1 fruit fly cellular context compared by ENCODE assay signal in genomic region chr3R:13453955-13454354, dm6.
TF ChIP-seq lines count a peak whose summit lies in the region.

No protein-coding gene starts in this region.

TF ChIP-seq in whole organism, embryonic, 481 proteins besides CTCF, POLR2A, EP300 and RAD21 (continued from another document and continues in another):
- TF ChIP-seq Ravus (GFP tag; IDR thresholded peaks at IDR 0.05; lab: Robert Waterston, UW) (peak; percentile 43; the same call in 1 of the 2 replicates), hb (GFP tag; IDR thresholded peaks at IDR 0.05; lab: Robert Waterston, UW; ENCODE audit: partially characterized antibody) (no peak), CG6683 (GFP tag; optimal IDR thresholded peaks at IDR 0.05; lab: Kevin White, UChicago) (peak; percentile 24), CG8281 (tag; optimal IDR thresholded peaks at IDR 0.05; lab: Kevin White, UChicago) (no peak), al (GFP tag; IDR thresholded peaks at IDR 0.05; lab: Robert Waterston, UW) (peak; percentile 80), CG17568 (GFP tag; optimal IDR thresholded peaks at IDR 0.05; lab: Kevin White, UChicago) (no peak), CG14050 (GFP tag; IDR thresholded peaks at IDR 0.05; lab: Robert Waterston, UW) (peak; percentile 31; the same call in 1 of the 3 replicates), da (GFP tag; optimal IDR thresholded peaks at IDR 0.05; lab: Kevin White, UChicago) (no peak), CG15073 (GFP tag; optimal IDR thresholded peaks at IDR 0.05; lab: Kevin White, UChicago) (no peak), CG4820 (GFP tag; optimal IDR thresholded peaks at IDR 0.05; lab: Kevin White, UChicago) (peak; percentile 44), sc (optimal IDR thresholded peaks at IDR 0.05; lab: Kevin White, UChicago) (no peak), sc (GFP tag; optimal IDR thresholded peaks at IDR 0.05; lab: Kevin White, UChicago) (no peak), CG4328 (GFP tag; optimal IDR thresholded peaks at IDR 0.05; lab: Kevin White, UChicago) (no peak), Rx (GFP tag; IDR thresholded peaks at IDR 0.05; lab: Robert Waterston, UW) (0 out of 2 replicates have a peak, but pooled peaks have one; percentile 15), Abd-B (GFP tag; optimal IDR thresholded peaks at IDR 0.05; lab: Kevin White, UChicago) (peak; percentile 67), Optix (GFP tag; IDR thresholded peaks at IDR 0.05; lab: Robert Waterston, UW) (no peak), CG4424 (GFP tag; optimal IDR thresholded peaks at IDR 0.05; lab: Kevin White, UChicago) (peak; percentile 64), CG3847 (GFP tag; IDR thresholded peaks at IDR 0.05; lab: Robert Waterston, UW) (peak; percentile 61; the same call in 1 of the 2 replicates), Bteb2 (GFP tag; optimal IDR thresholded peaks at IDR 0.05; lab: Kevin White, UChicago) (peak; percentile 57), Jarid2 (GFP tag; optimal IDR thresholded peaks at IDR 0.05; lab: Kevin White, UChicago) (no peak), PHDP (tag; optimal IDR thresholded peaks at IDR 0.05; lab: Kevin White, UChicago) (peak; percentile 80), p53 (GFP tag; optimal IDR thresholded peaks at IDR 0.05; lab: Kevin White, UChicago) (no peak), insv (GFP tag; optimal IDR thresholded peaks at IDR 0.05; lab: Kevin White, UChicago) (no peak), scrt (GFP tag; optimal IDR thresholded peaks at IDR 0.05; lab: Kevin White, UChicago) (peak; percentile 57), ranshi (GFP tag; IDR thresholded peaks at IDR 0.05; lab: Robert Waterston, UW) (peak; percentile 85), CG7963 (GFP tag; IDR thresholded peaks at IDR 0.05; lab: Robert Waterston, UW; ENCODE audit: partially characterized antibody) (no peak), cad (GFP tag; optimal IDR thresholded peaks at IDR 0.05; lab: Kevin White, UChicago) (no peak), CG5953 (GFP tag; IDR thresholded peaks at IDR 0.05; lab: Robert Waterston, UW) (no peak), GATAe (GFP tag; conservative IDR thresholded peaks at IDR 0.05; lab: Robert Waterston, UW) (no peak; the same call in 1 of the 2 replicates), Pdp1 (GFP tag; optimal IDR thresholded peaks at IDR 0.05; lab: Kevin White, UChicago) (peak; percentile 62 to 67), CG7556 (GFP tag; optimal IDR thresholded peaks at IDR 0.05; lab: Kevin White, UChicago) (no peak), Myb (GFP tag; optimal IDR thresholded peaks at IDR 0.05; lab: Kevin White, UChicago) (peak; percentile 1), odd (GFP tag; optimal IDR thresholded peaks at IDR 0.05; lab: Kevin White, UChicago) (peak; percentile 29), CG1233 (GFP tag; optimal IDR thresholded peaks at IDR 0.05; lab: Kevin White, UChicago) (peak; percentile 56), nmo (GFP tag; optimal IDR thresholded peaks at IDR 0.05; lab: Kevin White, UChicago) (peak; percentile 77), CG3163 (GFP tag; optimal IDR thresholded peaks at IDR 0.05; lab: Kevin White, UChicago) (no peak), kah (GFP tag; optimal IDR thresholded peaks at IDR 0.05; lab: Kevin White, UChicago) (no peak), CG34224 (GFP tag; IDR thresholded peaks at IDR 0.05; lab: Robert Waterston, UW; ENCODE audit: partially characterized antibody) (no peak), crol (GFP tag; IDR thresholded peaks at IDR 0.05; lab: Robert Waterston, UW) (no peak), Dfd (GFP tag; optimal IDR thresholded peaks at IDR 0.05; lab: Kevin White, UChicago) (no peak), chif (GFP tag; optimal IDR thresholded peaks at IDR 0.05; lab: Kevin White, UChicago) (peak in 1 of 2 experiments; percentile 48), pan (optimal IDR thresholded peaks at IDR 0.05; lab: Kevin White, UChicago) (no peak), pan (GFP tag; optimal IDR thresholded peaks at IDR 0.05 in 1 of 2, IDR thresholded peaks at IDR 0.05 in 1 of 2) (peak in 1 of 2 experiments; percentile 84), HmgD (GFP tag; optimal IDR thresholded peaks at IDR 0.05; lab: Kevin White, UChicago) (no peak), ac (GFP tag; optimal IDR thresholded peaks at IDR 0.05; lab: Kevin White, UChicago) (no peak), CG9215 (GFP tag; IDR thresholded peaks at IDR 0.05; lab: Robert Waterston, UW) (peak; percentile 75), otp (GFP tag; IDR thresholded peaks at IDR 0.05; lab: Robert Waterston, UW) (peak; percentile 45; the same call in 1 of the 3 replicates), CG9437 (GFP tag; optimal IDR thresholded peaks at IDR 0.05; lab: Kevin White, UChicago) (peak; percentile 2), CG9727 (GFP tag; optimal IDR thresholded peaks at IDR 0.05; lab: Kevin White, UChicago) (peak; percentile 58), cato (GFP tag; optimal IDR thresholded peaks at IDR 0.05; lab: Kevin White, UChicago; ENCODE audit: borderline replicate concordance) (no peak), exex (tag; optimal IDR thresholded peaks at IDR 0.05; lab: Kevin White, UChicago) (peak; percentile 24), dati (GFP tag; IDR thresholded peaks at IDR 0.05; lab: Robert Waterston, UW) (no peak), bsh (GFP tag; optimal IDR thresholded peaks at IDR 0.05; lab: Kevin White, UChicago) (peak in 1 of 2 experiments; percentile 78), kni (GFP tag; optimal IDR thresholded peaks at IDR 0.05; lab: Kevin White, UChicago) (no peak), Nf-YA (GFP tag; IDR thresholded peaks at IDR 0.05; lab: Robert Waterston, UW) (no peak), CG10565 (GFP tag; optimal IDR thresholded peaks at IDR 0.05; lab: Kevin White, UChicago) (no peak), Nf-YB (GFP tag; optimal IDR thresholded peaks at IDR 0.05; lab: Kevin White, UChicago) (no peak), nau (GFP tag; optimal IDR thresholded peaks at IDR 0.05; lab: Kevin White, UChicago) (peak; percentile 16), so (GFP tag; IDR thresholded peaks at IDR 0.05; lab: Robert Waterston, UW) (peak; percentile 73), Lim3 (GFP tag; IDR thresholded peaks at IDR 0.05; lab: Robert Waterston, UW) (no peak), CG15479 (GFP tag; optimal IDR thresholded peaks at IDR 0.05; lab: Kevin White, UChicago) (no peak), Dbx (GFP tag; IDR thresholded peaks at IDR 0.05; lab: Robert Waterston, UW) (peak; percentile 85), abd-A (tag; optimal IDR thresholded peaks at IDR 0.05; lab: Kevin White, UChicago) (peak; percentile 62), CG42726 (GFP tag; IDR thresholded peaks at IDR 0.05; lab: Robert Waterston, UW; ENCODE audit: partially characterized antibody) (no peak), Dip3 (GFP tag; optimal IDR thresholded peaks at IDR 0.05; lab: Kevin White, UChicago) (peak; percentile 72), Bdp1 (GFP tag; optimal IDR thresholded peaks at IDR 0.05; lab: Kevin White, UChicago) (no peak), CG4360 (GFP tag; IDR thresholded peaks at IDR 0.05; lab: Robert Waterston, UW) (no peak), dimm (GFP tag; IDR thresholded peaks at IDR 0.05; lab: Robert Waterston, UW) (0 out of 2 replicates have a peak, but pooled peaks have one; percentile 12), fru (optimal IDR thresholded peaks at IDR 0.05; lab: Kevin White, UChicago) (no peak), C15 (GFP tag; IDR thresholded peaks at IDR 0.05; lab: Robert Waterston, UW) (peak; percentile 58; the same call in 1 of the 3 replicates), Sry-δ (GFP tag; optimal IDR thresholded peaks at IDR 0.05; lab: Kevin White, UChicago) (no peak), Sry-β (GFP tag; optimal IDR thresholded peaks at IDR 0.05; lab: Kevin White, UChicago) (no peak), CG2120 (GFP tag; optimal IDR thresholded peaks at IDR 0.05; lab: Kevin White, UChicago) (peak; percentile 86), chn (GFP tag; optimal IDR thresholded peaks at IDR 0.05; lab: Kevin White, UChicago) (peak; percentile 30), Aef1 (GFP tag; IDR thresholded peaks at IDR 0.05; lab: Robert Waterston, UW) (peak; percentile 70; the same call in 2 of the 3 replicates), Oli (tag; optimal IDR thresholded peaks at IDR 0.05; lab: Kevin White, UChicago) (peak; percentile 72), eyg (GFP tag; optimal IDR thresholded peaks at IDR 0.05; lab: Kevin White, UChicago) (peak; percentile 36), CG14441 (GFP tag; IDR thresholded peaks at IDR 0.05; lab: Robert Waterston, UW) (peak; percentile 72), CG10979 (tag; optimal IDR thresholded peaks at IDR 0.05; lab: Kevin White, UChicago) (peak; percentile 79), dpn (GFP tag; optimal IDR thresholded peaks at IDR 0.05; lab: Kevin White, UChicago) (peak; percentile 61 to 70), CG17359 (tag; optimal IDR thresholded peaks at IDR 0.05; lab: Kevin White, UChicago) (peak; percentile 77), CG43689 (GFP tag; IDR thresholded peaks at IDR 0.05; lab: Robert Waterston, UW) (no peak), CG2199 (GFP tag; IDR thresholded peaks at IDR 0.05; lab: Robert Waterston, UW) (no peak), phol (tag; optimal IDR thresholded peaks at IDR 0.05; lab: Kevin White, UChicago) (peak; percentile 73), CG11723 (GFP tag; optimal IDR thresholded peaks at IDR 0.05; lab: Kevin White, UChicago) (peak; percentile 18), CG1832 (GFP tag; optimal IDR thresholded peaks at IDR 0.05; lab: Kevin White, UChicago) (no peak), HmgZ (tag; optimal IDR thresholded peaks at IDR 0.05; lab: Kevin White, UChicago) (peak; percentile 66), CG3065 (GFP tag; optimal IDR thresholded peaks at IDR 0.05; lab: Kevin White, UChicago) (no peak), slp2 (GFP tag; optimal IDR thresholded peaks at IDR 0.05; lab: Kevin White, UChicago) (no peak), CG18599 (GFP tag; optimal IDR thresholded peaks at IDR 0.05; lab: Kevin White, UChicago) (peak; percentile 71), slbo (GFP tag; IDR thresholded peaks at IDR 0.05; lab: Robert Waterston, UW) (peak; percentile 85), CG2889 (GFP tag; IDR thresholded peaks at IDR 0.05; lab: Robert Waterston, UW) (peak; percentile 54; the same call in 1 of the 3 replicates), NfI (GFP tag; optimal IDR thresholded peaks at IDR 0.05; lab: Kevin White, UChicago) (peak; percentile 62), en (GFP tag; optimal IDR thresholded peaks at IDR 0.05; lab: Kevin White, UChicago) (peak; percentile 11), caup (GFP tag; optimal IDR thresholded peaks at IDR 0.05; lab: Kevin White, UChicago; ENCODE audit: severe bottlenecking) (peak; percentile 71), wor (GFP tag; IDR thresholded peaks at IDR 0.05; lab: Robert Waterston, UW) (no peak), CG11247 (GFP tag; IDR thresholded peaks at IDR 0.05; lab: Robert Waterston, UW) (peak; percentile 67), Max (GFP tag; optimal IDR thresholded peaks at IDR 0.05; lab: Kevin White, UChicago) (peak; percentile 43), Spps (tag; optimal IDR thresholded peaks at IDR 0.05; lab: Kevin White, UChicago) (peak; percentile 39), CG10462 (GFP tag; optimal IDR thresholded peaks at IDR 0.05; lab: Kevin White, UChicago) (no peak), CG6272 (GFP tag; IDR thresholded peaks at IDR 0.05; lab: Robert Waterston, UW) (peak; percentile 50; the same call in 1 of the 2 replicates), CG3281 (GFP tag; optimal IDR thresholded peaks at IDR 0.05; lab: Kevin White, UChicago) (peak; percentile 73), CG14860 (GFP tag; IDR thresholded peaks at IDR 0.05; lab: Robert Waterston, UW; ENCODE audit: partially characterized antibody) (no peak), lov (optimal IDR thresholded peaks at IDR 0.05; lab: Kevin White, UChicago) (no peak), lov (GFP tag; IDR thresholded peaks at IDR 0.05; lab: Robert Waterston, UW) (0 out of 3 replicates have a peak, but pooled peaks have one; percentile 14), Hr39 (optimal IDR thresholded peaks at IDR 0.05; lab: Kevin White, UChicago) (no peak), grn (GFP tag; optimal IDR thresholded peaks at IDR 0.05; lab: Kevin White, UChicago) (no peak), Dref (GFP tag; IDR thresholded peaks at IDR 0.05; lab: Robert Waterston, UW) (no peak), lbe (GFP tag; optimal IDR thresholded peaks at IDR 0.05; lab: Kevin White, UChicago) (no peak), CG10147 (GFP tag; optimal IDR thresholded peaks at IDR 0.05; lab: Kevin White, UChicago) (peak; percentile 79), HHEX (GFP tag; optimal IDR thresholded peaks at IDR 0.05; lab: Kevin White, UChicago) (peak; percentile 46), H2.0 (GFP tag; IDR thresholded peaks at IDR 0.05; lab: Robert Waterston, UW) (peak; percentile 56), CG8359 (GFP tag; optimal IDR thresholded peaks at IDR 0.05; lab: Kevin White, UChicago; ENCODE audit: borderline replicate concordance) (no peak), CG12659 (GFP tag; optimal IDR thresholded peaks at IDR 0.05; lab: Kevin White, UChicago) (no peak), MTF-1 (GFP tag; optimal IDR thresholded peaks at IDR 0.05; lab: Kevin White, UChicago; ENCODE audit: borderline replicate concordance) (peak; percentile 20), Med (GFP tag; lab: Kevin White, UChicago) (peak; percentile 92), sna (GFP tag; IDR thresholded peaks at IDR 0.05; lab: Robert Waterston, UW; ENCODE audit: partially characterized antibody) (no peak), Mad (GFP tag; optimal IDR thresholded peaks at IDR 0.05; lab: Kevin White, UChicago) (no peak), Antp (GFP tag; optimal IDR thresholded peaks at IDR 0.05; lab: Kevin White, UChicago) (no peak), emc (GFP tag; optimal IDR thresholded peaks at IDR 0.05; lab: Kevin White, UChicago) (no peak), disco-r (GFP tag; optimal IDR thresholded peaks at IDR 0.05; lab: Kevin White, UChicago) (no peak), fd3F (GFP tag; optimal IDR thresholded peaks at IDR 0.05; lab: Kevin White, UChicago) (peak; percentile 64), CG7987 (GFP tag; optimal IDR thresholded peaks at IDR 0.05; lab: Kevin White, UChicago) (no peak), sqz (GFP tag; optimal IDR thresholded peaks at IDR 0.05; lab: Kevin White, UChicago) (no peak), CG17912 (GFP tag; optimal IDR thresholded peaks at IDR 0.05; lab: Kevin White, UChicago) (no peak), CG15269 (tag; optimal IDR thresholded peaks at IDR 0.05; lab: Kevin White, UChicago) (peak; percentile 77), HLH3B (GFP tag; IDR thresholded peaks at IDR 0.05; lab: Robert Waterston, UW) (peak; percentile 75), CG7786 (GFP tag; optimal IDR thresholded peaks at IDR 0.05; lab: Kevin White, UChicago) (peak; percentile 62), az2 (GFP tag; optimal IDR thresholded peaks at IDR 0.05; lab: Kevin White, UChicago) (peak; percentile 26), Trl (optimal IDR thresholded peaks at IDR 0.05; lab: Kevin White, UChicago) (no peak), Trl (GFP tag; optimal IDR thresholded peaks at IDR 0.05; lab: Kevin White, UChicago) (peak; percentile 64), CG17802 (tag; optimal IDR thresholded peaks at IDR 0.05; lab: Kevin White, UChicago) (no peak)
